Worm (Caenorhabditis elegans) whole organism, midembryonic: ENCODE results near the gene wapl-1.

Experiments
- cog-1 ChIP-seq: sonication (generic microtip); optimal IDR thresholded peaks from 2 replicates; lab custom pipeline; 2016; ENCODE audit warnings: missing genetic modification characterization, missing compliant biosample characterization
- flt-1 ChIP-seq: fragments of 200-800 bp; sonication (Bioruptor generic); IDR thresholded peaks from 2 replicates; pipeline ENCODE4 v1.3.6; 2022; ENCODE audit warnings: missing genetic modification characterization, missing compliant biosample characterization
- med-1 ChIP-seq: sonication (generic microtip); optimal IDR thresholded peaks from 2 replicates; lab custom pipeline; 2017; ENCODE audit warnings: missing genetic modification characterization, mild to moderate bottlenecking, missing compliant biosample characterization, antibody characterized with exemption, missing genetic modification reagents; ENCODE audit not compliant: insufficient read depth
- ref-1 ChIP-seq: fragments of 200-800 bp; sonication (Bioruptor generic); conservative IDR thresholded peaks from 2 replicates; pipeline ENCODE4 v1.3.6; 2022; ENCODE audit warnings: missing genetic modification reagents, missing genetic modification characterization, missing compliant biosample characterization
- ztf-29 ChIP-seq: fragments of 200-800 bp; sonication (Bioruptor generic); IDR thresholded peaks from 2 replicates; pipeline ENCODE4 v1.3.6; 2022; ENCODE audit warnings: missing genetic modification reagents, missing genetic modification characterization, missing compliant biosample characterization

- TF ChIP-seq cog-1: no peak
- no peak for TF ChIP-seq ref-1 (GFP tag; lab: Robert Waterston, UW)
- TF ChIP-seq ztf-29 (GFP tag; lab: Robert Waterston, UW): no peak
- TF ChIP-seq flt-1 (GFP tag; lab: Robert Waterston, UW): no peak
- no peak for TF ChIP-seq med-1
These were observed 52.1 kb downstream of the wapl-1 start for ce11 chrIV:4393488-4393887.
